Worm (Caenorhabditis elegans) whole organism, late embryonic: ENCODE data around the gene fbxb-65.

Source experiments
- ceh-14 ChIP-seq: sonication (generic microtip); optimal IDR thresholded peaks from 2 replicates; lab custom pipeline; 2016; ENCODE audit warnings: missing genotype, missing genetic modification characterization, missing compliant biosample characterization
- ceh-22 ChIP-seq: sonication (generic microtip); optimal IDR thresholded peaks from 2 replicates; lab custom pipeline; 2017; ENCODE audit warnings: missing biosample characterization, missing genetic modification characterization
- dmd-4 ChIP-seq: sonication (generic microtip); optimal IDR thresholded peaks from 2 replicates; lab custom pipeline; 2016; ENCODE audit warnings: borderline replicate concordance, missing genetic modification characterization, missing compliant biosample characterization
- elt-2 ChIP-seq: sonication (generic microtip); optimal IDR thresholded peaks from 2 replicates; lab custom pipeline; 2016; ENCODE audit warnings: missing genetic modification reagents, missing genetic modification characterization, missing compliant biosample characterization
- ets-4 ChIP-seq: sonication (generic microtip); optimal IDR thresholded peaks from 2 replicates; lab custom pipeline; 2016; ENCODE audit warnings: missing genetic modification characterization, missing compliant biosample characterization
- fkh-10 ChIP-seq: fragments of 150-350 bp; optimal IDR thresholded peaks from 2 replicates; lab custom pipeline; 2014; ENCODE audit warnings: missing biosample characterization, missing genetic modification reagents, missing genetic modification characterization
- gmeb-2 ChIP-seq: sonication (generic microtip); optimal IDR thresholded peaks from 2 replicates; lab custom pipeline; 2016; ENCODE audit warnings: missing genetic modification characterization, inconsistent platforms, missing compliant biosample characterization
- madf-2 ChIP-seq: sonication (generic microtip); optimal IDR thresholded peaks from 2 replicates; lab custom pipeline; 2017; ENCODE audit warnings: missing genetic modification characterization, missing compliant biosample characterization
- nfya-1 ChIP-seq: sonication (generic microtip); optimal IDR thresholded peaks from 2 replicates; lab custom pipeline; 2017; ENCODE audit warnings: missing genetic modification characterization, mild to moderate bottlenecking, missing compliant biosample characterization, antibody characterized with exemption, moderate library complexity
- nhr-11 ChIP-seq: fragments of 150-350 bp; optimal IDR thresholded peaks from 2 replicates; lab custom pipeline; 2014; ENCODE audit warnings: missing biosample characterization, missing genetic modification characterization
- pqm-1 ChIP-seq: sonication (generic microtip); optimal IDR thresholded peaks from 2 replicates; lab custom pipeline; 2016; ENCODE audit warnings: missing genetic modification characterization, missing compliant biosample characterization
- tbx-2 ChIP-seq: sonication (generic microtip); optimal IDR thresholded peaks from 2 replicates; lab custom pipeline; 2016; ENCODE audit warnings: missing genetic modification characterization, missing compliant biosample characterization
- ztf-16 ChIP-seq: sonication (generic microtip); optimal IDR thresholded peaks from 2 replicates; lab custom pipeline; 2017; ENCODE audit warnings: missing genetic modification characterization, missing compliant biosample characterization

- TF ChIP-seq nfya-1 (tag; lab: Kevin White, UChicago) = no peak
- no peak for TF ChIP-seq nhr-11 (tag; lab: Kevin White, UChicago)
- no peak for TF ChIP-seq pqm-1 (tag; lab: Kevin White, UChicago)
- TF ChIP-seq gmeb-2 (tag; lab: Kevin White, UChicago) = no peak
- no peak for TF ChIP-seq elt-2 (tag; lab: Kevin White, UChicago)
- TF ChIP-seq ets-4 = no peak
- no peak for TF ChIP-seq tbx-2 (tag; lab: Kevin White, UChicago)
- no peak for TF ChIP-seq dmd-4
- TF ChIP-seq ceh-22 = no peak
- no peak for TF ChIP-seq madf-2
- no peak for TF ChIP-seq ztf-16 (tag; lab: Kevin White, UChicago)
- no peak for TF ChIP-seq fkh-10 (GFP tag; lab: Kevin White, UChicago)
- TF ChIP-seq ceh-14 (tag; lab: Kevin White, UChicago) = no peak
These were observed 9.0 kb upstream of the fbxb-65 start, which contains the start of gene sdz-6 for ce11 chrV:19320385-19320784.
